Worm (Caenorhabditis elegans) whole organism, late embryonic: Measurements from ENCODE around the gene unc-7.

Experiments used
- ama-1 ChIP-seq: fragments of 150-350 bp; optimal IDR thresholded peaks from 2 replicates; lab custom pipeline; 2014
- ceh-9 ChIP-seq: sonication (generic microtip); optimal IDR thresholded peaks from 2 replicates; lab custom pipeline; 2016; ENCODE audit warnings: mild to moderate bottlenecking, missing genetic modification characterization, inconsistent platforms, missing compliant biosample characterization
- che-1 ChIP-seq: sonication (generic microtip); optimal IDR thresholded peaks from 2 replicates; lab custom pipeline; 2016; ENCODE audit warnings: mild to moderate bottlenecking, missing genetic modification characterization, missing compliant biosample characterization
- dmd-4 ChIP-seq: sonication (generic microtip); optimal IDR thresholded peaks from 2 replicates; lab custom pipeline; 2016; ENCODE audit warnings: borderline replicate concordance, missing genetic modification characterization, missing compliant biosample characterization
- madf-2 ChIP-seq: sonication (generic microtip); optimal IDR thresholded peaks from 2 replicates; lab custom pipeline; 2017; ENCODE audit warnings: missing genetic modification characterization, missing compliant biosample characterization
- nfya-1 ChIP-seq: sonication (generic microtip); optimal IDR thresholded peaks from 2 replicates; lab custom pipeline; 2017; ENCODE audit warnings: missing genetic modification characterization, mild to moderate bottlenecking, missing compliant biosample characterization, antibody characterized with exemption, moderate library complexity
- pha-4 ChIP-seq: fragments of 150-350 bp; optimal IDR thresholded peaks from 2 replicates; lab custom pipeline; 2018; ENCODE audit warnings: missing biosample characterization, missing genetic modification reagents, missing genetic modification characterization
- pqm-1 ChIP-seq: sonication (generic microtip); optimal IDR thresholded peaks from 2 replicates; lab custom pipeline; 2016; ENCODE audit warnings: missing genetic modification characterization, missing compliant biosample characterization
- sox-2 ChIP-seq: fragments of 200-800 bp; sonication (Bioruptor generic); IDR thresholded peaks from 2 replicates; pipeline ENCODE4 v1.3.6; 2022; ENCODE audit warnings: missing genetic modification reagents, missing genetic modification characterization, missing compliant biosample characterization

DNA sequence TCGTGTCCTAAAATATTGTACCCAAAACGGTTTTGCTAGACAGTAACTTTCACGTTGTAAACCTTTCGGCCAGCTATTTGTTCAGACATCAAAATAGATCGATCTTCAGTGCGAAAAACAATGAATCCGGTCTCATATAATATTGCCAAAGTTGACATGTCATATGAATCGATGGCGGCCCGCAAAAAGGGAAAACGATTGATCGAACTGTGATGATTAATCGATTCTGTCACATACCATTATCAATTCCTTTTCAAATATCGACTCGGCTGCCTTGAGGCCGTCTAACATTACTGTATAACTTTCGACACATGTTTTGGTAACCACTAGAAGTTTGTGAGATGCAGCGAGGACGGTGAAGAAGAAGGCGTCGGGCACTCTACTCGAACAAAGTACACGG, 74.7 kb downstream of the unc-7 start:
- TF ChIP-seq pqm-1 (no peak), ama-1 (no peak), dmd-4 (no peak), sox-2 (GFP tag; lab: Robert Waterston, UW) (no peak), che-1 (tag; lab: Kevin White, UChicago) (no peak), madf-2 (no peak), pha-4 (tag; lab: Kevin White, UChicago) (no peak), nfya-1 (tag; lab: Kevin White, UChicago) (no peak), ceh-9 (tag; lab: Kevin White, UChicago) (no peak)
